Fruit fly (Drosophila melanogaster): ENCODE data around the gene CG14109.

CG14109 gene

DNA sequence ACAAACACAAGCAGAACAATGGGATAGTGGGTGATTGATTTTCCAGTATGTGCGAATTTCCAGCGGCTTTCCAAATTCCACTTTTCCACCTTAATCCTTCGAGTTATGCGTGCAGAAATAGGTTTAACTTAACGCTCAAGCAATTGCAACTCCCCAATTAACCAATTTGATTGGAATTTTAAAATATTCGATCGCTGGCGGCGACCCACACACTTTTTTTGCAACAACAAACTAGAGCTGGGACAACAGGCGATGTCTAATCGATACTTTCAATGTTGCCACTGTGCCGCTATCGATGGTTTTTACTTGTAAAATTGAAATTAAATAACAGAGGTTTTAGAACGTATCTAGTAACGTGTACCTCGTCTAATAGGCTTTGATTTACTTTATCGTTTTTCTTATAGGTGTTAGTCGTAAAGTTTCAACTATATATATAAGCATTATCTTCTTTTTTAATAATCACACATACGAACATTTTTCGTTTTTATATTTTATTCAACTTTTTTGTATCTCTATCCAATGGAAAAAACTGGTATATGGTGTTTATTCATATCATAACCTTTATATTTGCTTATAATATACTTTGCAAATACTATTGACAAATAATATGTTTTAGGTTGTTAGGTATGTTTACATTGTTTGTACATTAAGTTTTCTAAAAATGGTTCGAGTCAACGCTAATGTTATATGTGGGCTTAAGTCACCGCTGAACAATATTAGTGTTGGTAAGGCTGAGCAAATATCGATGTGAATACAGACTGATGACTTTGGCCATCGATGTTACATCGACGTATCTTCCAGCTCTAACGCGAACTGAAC is 45.5 kb downstream of the CG14109 start, which contains the start of the genes Abp1 and Tgi (continued):
- TF ChIP-seq Fer2 (tag; optimal IDR thresholded peaks at IDR 0.05) (no peak), CG9215 (GFP tag; IDR thresholded peaks at IDR 0.05) (peak; percentile 51; the same call in 1 of the 2 replicates), MTF-1 (GFP tag; optimal IDR thresholded peaks at IDR 0.05; ENCODE audit: borderline replicate concordance) (no peak), CG15269 (tag; optimal IDR thresholded peaks at IDR 0.05) (peak; percentile 21), CG30020 (tag; optimal IDR thresholded peaks at IDR 0.05) (peak; percentile 10), caup (GFP tag; optimal IDR thresholded peaks at IDR 0.05; ENCODE audit: severe bottlenecking) (peak; percentile 16), PHDP (tag; optimal IDR thresholded peaks at IDR 0.05) (peak; percentile 53), prd (optimal IDR thresholded peaks at IDR 0.05) (no peak), prd (GFP tag; IDR thresholded peaks at IDR 0.05) (peak; percentile 21; the same call in 1 of the 3 replicates), HLH4C (GFP tag; IDR thresholded peaks at IDR 0.05; ENCODE audit: partially characterized antibody) (peak; percentile 61), CG14710 (tag; optimal IDR thresholded peaks at IDR 0.05) (peak; percentile 82), zfh2 (GFP tag; optimal IDR thresholded peaks at IDR 0.05) (peak; percentile 52), zen (tag; optimal IDR thresholded peaks at IDR 0.05) (peak; percentile 41), CG16813 (GFP tag; IDR thresholded peaks at IDR 0.05; ENCODE audit: partially characterized antibody) (peak; percentile 77), sr (GFP tag; IDR thresholded peaks at IDR 0.05) (peak; percentile 58; the same call in 1 of the 3 replicates), pita (GFP tag; optimal IDR thresholded peaks at IDR 0.05) (peak; percentile 78), CG30403 (GFP tag; optimal IDR thresholded peaks at IDR 0.05) (peak; percentile 43), CG4404 (GFP tag; IDR thresholded peaks at IDR 0.05) (no peak), CG10267 (tag; optimal IDR thresholded peaks at IDR 0.05) (peak; percentile 93), phol (tag; optimal IDR thresholded peaks at IDR 0.05) (peak; percentile 19), CG14860 (GFP tag; IDR thresholded peaks at IDR 0.05; ENCODE audit: partially characterized antibody) (peak; percentile 60), nom (GFP tag; optimal IDR thresholded peaks at IDR 0.05) (peak; percentile 7), Xbp1 (GFP tag; optimal IDR thresholded peaks at IDR 0.05) (peak; percentile 10), yki (optimal IDR thresholded peaks at IDR 0.05) (no peak), wek (GFP tag; optimal IDR thresholded peaks at IDR 0.05) (no peak), schlank (tag; optimal IDR thresholded peaks at IDR 0.05) (no peak), pho (GFP tag; optimal IDR thresholded peaks at IDR 0.05) (peak; percentile 46), stwl (tag; optimal IDR thresholded peaks at IDR 0.05) (peak; percentile 33), CG18476 (GFP tag; optimal IDR thresholded peaks at IDR 0.05) (peak; percentile 10), Hsf (GFP tag; optimal IDR thresholded peaks at IDR 0.05) (peak; percentile 35), CG34422 (GFP tag; IDR thresholded peaks at IDR 0.05) (peak; percentile 68; the same call in 1 of the 3 replicates), CG13424 (tag; optimal IDR thresholded peaks at IDR 0.05) (peak; percentile 0), amos (GFP tag; IDR thresholded peaks at IDR 0.05; ENCODE audit: partially characterized antibody) (peak; percentile 95), E2f1 (GFP tag; IDR thresholded peaks at IDR 0.05) (no peak), insv (GFP tag; optimal IDR thresholded peaks at IDR 0.05) (peak in 1 of 2 experiments; percentile 1), Ets65A (GFP tag) (peak; percentile 86), ranshi (GFP tag; IDR thresholded peaks at IDR 0.05) (0 out of 2 replicates have a peak, but pooled peaks have one; percentile 20), Lhr (GFP tag; optimal IDR thresholded peaks at IDR 0.05) (peak; percentile 70), Abd-B (GFP tag; optimal IDR thresholded peaks at IDR 0.05) (peak; percentile 41), NC2α (GFP tag; optimal IDR thresholded peaks at IDR 0.05) (no peak), CG2120 (GFP tag; optimal IDR thresholded peaks at IDR 0.05) (peak; percentile 71), CG4617 (GFP tag; optimal IDR thresholded peaks at IDR 0.05; ENCODE audit: borderline replicate concordance) (peak; percentile 80), Med (GFP tag) (peak; percentile 92), shn (GFP tag; optimal IDR thresholded peaks at IDR 0.05) (peak; percentile 20), fd3F (GFP tag; optimal IDR thresholded peaks at IDR 0.05) (peak; percentile 58), CG11504 (tag; optimal IDR thresholded peaks at IDR 0.05) (peak; percentile 24), CG2116 (GFP tag; optimal IDR thresholded peaks at IDR 0.05) (peak; percentile 73)
